Fruit fly (Drosophila melanogaster): Measurements from ENCODE around the gene CG17292.
A peak's percentile ranks its signal among the peaks of the same experiment; 100 is the strongest.

CG17292 gene

DNA sequence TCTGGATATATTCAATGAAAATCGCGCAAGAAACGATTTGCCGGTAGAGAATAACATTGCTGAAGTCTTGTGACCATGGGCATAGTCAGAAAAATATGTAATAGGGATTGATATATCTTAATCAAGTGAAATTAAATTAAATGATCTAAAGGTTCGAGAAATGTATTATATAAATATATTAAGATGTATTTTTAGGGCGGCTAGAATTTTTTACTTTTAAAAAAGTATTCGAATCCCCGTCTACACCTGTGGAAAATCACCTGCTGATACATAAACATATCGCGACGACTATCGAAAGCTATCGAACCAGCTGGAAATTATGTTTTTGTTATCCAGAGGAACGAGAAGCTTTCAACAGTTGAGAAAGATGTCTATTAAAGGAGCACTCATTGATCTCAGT is 6.5 kb downstream of the CG17292 start, which contains the start of the genes CG13390 and CG17294 (continued):
- TF ChIP-seq trem (tag; optimal IDR thresholded peaks at IDR 0.05): peak; percentile 97
- peak; percentile 99 for TF ChIP-seq CG16815 (GFP tag; optimal IDR thresholded peaks at IDR 0.05)
- TF ChIP-seq CG10366 (GFP tag; IDR thresholded peaks at IDR 0.05): peak; percentile 99
- TF ChIP-seq trh (GFP tag; optimal IDR thresholded peaks at IDR 0.05): peak; percentile 98
- TF ChIP-seq CG6765 (GFP tag; optimal IDR thresholded peaks at IDR 0.05): peak; percentile 100
- TF ChIP-seq cato (GFP tag; optimal IDR thresholded peaks at IDR 0.05; ENCODE audit: borderline replicate concordance): peak; percentile 98
- TF ChIP-seq NC2β (GFP tag; optimal IDR thresholded peaks at IDR 0.05): peak; percentile 90
- peak; percentile 99 for TF ChIP-seq CG11247 (GFP tag; IDR thresholded peaks at IDR 0.05)
- TF ChIP-seq NfI (GFP tag; optimal IDR thresholded peaks at IDR 0.05): peak; percentile 100
- peak; percentile 96 for TF ChIP-seq CG4707 (GFP tag; optimal IDR thresholded peaks at IDR 0.05)
- TF ChIP-seq ap (GFP tag; IDR thresholded peaks at IDR 0.05): peak; percentile 99
- no peak for TF ChIP-seq fru (optimal IDR thresholded peaks at IDR 0.05)
- peak; percentile 99 for TF ChIP-seq CG9215 (GFP tag; IDR thresholded peaks at IDR 0.05)
- TF ChIP-seq Rfx (GFP tag; IDR thresholded peaks at IDR 0.05): peak; percentile 100
- peak; percentile 37; the same call in 1 of the 3 replicates for TF ChIP-seq hb (GFP tag; IDR thresholded peaks at IDR 0.05; ENCODE audit: partially characterized antibody)
- TF ChIP-seq Med (GFP tag): peak; percentile 99
- TF ChIP-seq CG42726 (GFP tag; IDR thresholded peaks at IDR 0.05; ENCODE audit: partially characterized antibody): peak; percentile 63
- TF ChIP-seq gt (GFP tag; IDR thresholded peaks at IDR 0.05): peak; percentile 99
- peak; percentile 100 for TF ChIP-seq BtbVII (GFP tag; optimal IDR thresholded peaks at IDR 0.05)
- TF ChIP-seq Ssrp (tag; optimal IDR thresholded peaks at IDR 0.05): peak; percentile 100
- peak; percentile 91 for TF ChIP-seq Dad (GFP tag; optimal IDR thresholded peaks at IDR 0.05)
- peak; percentile 100 for TF ChIP-seq CoRest (tag; optimal IDR thresholded peaks at IDR 0.05)
- TF ChIP-seq Dref (GFP tag; IDR thresholded peaks at IDR 0.05): peak; percentile 65
- peak; percentile 99 for TF ChIP-seq CG7271 (tag; optimal IDR thresholded peaks at IDR 0.05)
- no peak for TF ChIP-seq Trl (optimal IDR thresholded peaks at IDR 0.05)
- peak; percentile 92 for TF ChIP-seq Trl (GFP tag; optimal IDR thresholded peaks at IDR 0.05)
- peak; percentile 92 for TF ChIP-seq pum (GFP tag; optimal IDR thresholded peaks at IDR 0.05)
- TF ChIP-seq amos (GFP tag; IDR thresholded peaks at IDR 0.05; ENCODE audit: partially characterized antibody): peak; percentile 73
- no peak for TF ChIP-seq prd (optimal IDR thresholded peaks at IDR 0.05)
- peak; percentile 100 for TF ChIP-seq prd (GFP tag; IDR thresholded peaks at IDR 0.05)
- peak; percentile 98 for TF ChIP-seq CG15514 (GFP tag; optimal IDR thresholded peaks at IDR 0.05)
- peak; percentile 96 to 97 for TF ChIP-seq Pdp1 (GFP tag; optimal IDR thresholded peaks at IDR 0.05)
- peak; percentile 99 for TF ChIP-seq seq (GFP tag; IDR thresholded peaks at IDR 0.05)
- peak; percentile 100 for TF ChIP-seq fd3F (GFP tag; optimal IDR thresholded peaks at IDR 0.05)
- peak; percentile 92 for TF ChIP-seq CG2116 (GFP tag; optimal IDR thresholded peaks at IDR 0.05)
- peak in 1 of 2 experiments; percentile 84 for TF ChIP-seq tll (GFP tag; optimal IDR thresholded peaks at IDR 0.05)
- TF ChIP-seq C15 (GFP tag; IDR thresholded peaks at IDR 0.05): peak; percentile 99
- TF ChIP-seq CG11504 (tag; optimal IDR thresholded peaks at IDR 0.05): peak; percentile 98
- peak; percentile 97 for TF ChIP-seq CG18476 (GFP tag; optimal IDR thresholded peaks at IDR 0.05)
- peak; percentile 91 for TF ChIP-seq Nf-YB (GFP tag; optimal IDR thresholded peaks at IDR 0.05)
- TF ChIP-seq gsb (GFP tag; IDR thresholded peaks at IDR 0.05): peak; percentile 99
- peak; percentile 100 for TF ChIP-seq ci (GFP tag; IDR thresholded peaks at IDR 0.05)
- TF ChIP-seq CG34376 (GFP tag; optimal IDR thresholded peaks at IDR 0.05): peak; percentile 100
- peak; percentile 84 for TF ChIP-seq z (GFP tag; IDR thresholded peaks at IDR 0.05)
- peak; percentile 100 for TF ChIP-seq wdn (GFP tag; IDR thresholded peaks at IDR 0.05)
- TF ChIP-seq CG32767 (GFP tag; IDR thresholded peaks at IDR 0.05): peak; percentile 99
- TF ChIP-seq chn (GFP tag; optimal IDR thresholded peaks at IDR 0.05): peak; percentile 96
- peak; percentile 28; the same call in 1 of the 2 replicates for TF ChIP-seq tna (GFP tag; IDR thresholded peaks at IDR 0.05; ENCODE audit: partially characterized antibody)
- peak; percentile 98 for TF ChIP-seq ATbp (GFP tag; optimal IDR thresholded peaks at IDR 0.05)
- TF ChIP-seq emc (GFP tag; optimal IDR thresholded peaks at IDR 0.05): peak; percentile 91
- TF ChIP-seq Stat92E (GFP tag; optimal IDR thresholded peaks at IDR 0.05): peak in 1 of 3 experiments; percentile 98
